Fruit fly (Drosophila melanogaster): ENCODE measurements around the gene DIP-epsilon.

DIP-epsilon gene

DNA sequence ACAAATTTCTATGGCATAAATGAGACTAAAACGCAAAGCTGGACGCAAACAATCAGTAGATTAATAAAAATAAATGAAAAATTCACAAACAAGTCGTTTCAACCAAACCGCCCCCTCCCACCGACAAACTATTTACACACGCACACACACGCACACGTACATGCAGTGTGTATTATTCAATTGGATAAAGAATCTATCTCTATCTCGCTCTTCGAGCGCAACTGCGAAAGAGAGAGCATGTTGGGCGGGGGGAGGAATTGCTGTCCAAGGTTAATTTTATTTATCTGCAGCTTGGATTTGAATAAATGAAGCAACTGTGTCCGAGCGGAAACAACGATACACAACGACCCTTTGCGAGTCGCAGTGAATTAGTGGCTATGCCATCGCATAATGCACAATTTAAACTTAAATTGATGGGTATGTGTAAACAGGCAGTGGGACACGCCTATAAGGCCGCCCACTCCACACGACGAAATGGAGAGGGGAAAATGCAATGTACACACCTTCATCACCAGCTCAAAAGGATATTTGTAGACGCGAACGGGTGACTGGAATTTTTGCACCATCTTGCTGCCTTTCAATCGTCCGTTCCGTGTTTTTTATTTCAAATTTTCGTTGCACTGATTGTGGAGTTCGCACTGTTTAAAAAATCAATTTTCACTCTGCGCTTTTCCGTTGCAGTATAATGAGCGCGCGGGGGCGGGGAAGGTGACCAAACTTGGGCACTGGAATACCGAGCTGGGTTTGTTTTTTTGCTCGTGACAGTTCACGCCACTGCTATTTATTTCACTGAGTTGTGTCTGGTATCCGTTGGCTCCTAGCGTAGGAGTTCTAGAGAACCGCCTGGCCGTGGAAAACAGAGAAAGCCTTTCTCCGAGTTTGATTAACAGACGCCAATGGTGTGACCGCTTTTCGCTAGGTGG lies 44.2 kb upstream of the DIP-epsilon start, which contains the start of gene retm (continued):
- TF ChIP-seq emc (GFP tag; optimal IDR thresholded peaks at IDR 0.05) (no peak), CG18011 (GFP tag; optimal IDR thresholded peaks at IDR 0.05) (no peak), pnt (GFP tag; optimal IDR thresholded peaks at IDR 0.05) (no peak), CG12744 (GFP tag; optimal IDR thresholded peaks at IDR 0.05) (no peak), ash1 (GFP tag; optimal IDR thresholded peaks at IDR 0.05) (no peak), D19B (GFP tag; optimal IDR thresholded peaks at IDR 0.05) (no peak), hb (GFP tag; IDR thresholded peaks at IDR 0.05; ENCODE audit: partially characterized antibody) (no peak), CG14441 (GFP tag; IDR thresholded peaks at IDR 0.05) (no peak), wek (GFP tag; optimal IDR thresholded peaks at IDR 0.05) (peak; percentile 59), da (GFP tag; optimal IDR thresholded peaks at IDR 0.05) (no peak), BEAF-32 (GFP tag; optimal IDR thresholded peaks at IDR 0.05) (no peak), CG3407 (GFP tag; optimal IDR thresholded peaks at IDR 0.05) (no peak), CG11093 (GFP tag; IDR thresholded peaks at IDR 0.05) (no peak), CG32767 (GFP tag; IDR thresholded peaks at IDR 0.05) (no peak), ro (GFP tag; IDR thresholded peaks at IDR 0.05) (no peak), CG15073 (GFP tag; optimal IDR thresholded peaks at IDR 0.05) (no peak), esg (GFP tag; conservative IDR thresholded peaks at IDR 0.05) (no peak), CG4730 (GFP tag; IDR thresholded peaks at IDR 0.05) (no peak), CG8089 (GFP tag; optimal IDR thresholded peaks at IDR 0.05) (no peak), gfzf (GFP tag; optimal IDR thresholded peaks at IDR 0.05) (no peak), CG10209 (GFP tag; optimal IDR thresholded peaks at IDR 0.05) (no peak), salm (tag; optimal IDR thresholded peaks at IDR 0.05) (no peak), CG43689 (GFP tag; IDR thresholded peaks at IDR 0.05) (no peak), Drgx (GFP tag; IDR thresholded peaks at IDR 0.05) (no peak), inv (GFP tag; IDR thresholded peaks at IDR 0.05; ENCODE audit: partially characterized antibody) (no peak), maf-S (GFP tag; optimal IDR thresholded peaks at IDR 0.05) (no peak), exex (tag; optimal IDR thresholded peaks at IDR 0.05) (peak; percentile 15), tup (GFP tag; optimal IDR thresholded peaks at IDR 0.05) (no peak), CG11398 (GFP tag; optimal IDR thresholded peaks at IDR 0.05) (no peak), CG6854 (GFP tag; optimal IDR thresholded peaks at IDR 0.05) (no peak), Dip3 (GFP tag; optimal IDR thresholded peaks at IDR 0.05) (no peak), sug (tag; optimal IDR thresholded peaks at IDR 0.05) (peak; percentile 4), CG9817 (tag; optimal IDR thresholded peaks at IDR 0.05) (no peak), wdn (GFP tag; IDR thresholded peaks at IDR 0.05) (no peak), Dbx (GFP tag; IDR thresholded peaks at IDR 0.05) (no peak), Mad (GFP tag; optimal IDR thresholded peaks at IDR 0.05) (no peak), CG6813 (GFP tag; optimal IDR thresholded peaks at IDR 0.05) (peak; percentile 10), CG18764 (GFP tag; optimal IDR thresholded peaks at IDR 0.05) (no peak), jigr1 (GFP tag; IDR thresholded peaks at IDR 0.05) (no peak), Hr51 (GFP tag; optimal IDR thresholded peaks at IDR 0.05) (no peak), CG8944 (GFP tag; optimal IDR thresholded peaks at IDR 0.05) (no peak), CG9609 (GFP tag; optimal IDR thresholded peaks at IDR 0.05) (no peak), NFAT (GFP tag; IDR thresholded peaks at IDR 0.05) (no peak), kah (GFP tag; optimal IDR thresholded peaks at IDR 0.05) (no peak), CG18262 (tag; optimal IDR thresholded peaks at IDR 0.05) (no peak), CG10979 (tag; optimal IDR thresholded peaks at IDR 0.05) (no peak), CG7839 (tag; optimal IDR thresholded peaks at IDR 0.05) (peak; percentile 1), CG6654 (GFP tag; optimal IDR thresholded peaks at IDR 0.05) (no peak), Deaf1 (tag; optimal IDR thresholded peaks at IDR 0.05) (no peak)
